Fruit fly (Drosophila melanogaster): Measurements from ENCODE around the gene Samuel.
A peak's percentile ranks its signal among the peaks of the same experiment; 100 is the strongest.

Samuel gene

DNA sequence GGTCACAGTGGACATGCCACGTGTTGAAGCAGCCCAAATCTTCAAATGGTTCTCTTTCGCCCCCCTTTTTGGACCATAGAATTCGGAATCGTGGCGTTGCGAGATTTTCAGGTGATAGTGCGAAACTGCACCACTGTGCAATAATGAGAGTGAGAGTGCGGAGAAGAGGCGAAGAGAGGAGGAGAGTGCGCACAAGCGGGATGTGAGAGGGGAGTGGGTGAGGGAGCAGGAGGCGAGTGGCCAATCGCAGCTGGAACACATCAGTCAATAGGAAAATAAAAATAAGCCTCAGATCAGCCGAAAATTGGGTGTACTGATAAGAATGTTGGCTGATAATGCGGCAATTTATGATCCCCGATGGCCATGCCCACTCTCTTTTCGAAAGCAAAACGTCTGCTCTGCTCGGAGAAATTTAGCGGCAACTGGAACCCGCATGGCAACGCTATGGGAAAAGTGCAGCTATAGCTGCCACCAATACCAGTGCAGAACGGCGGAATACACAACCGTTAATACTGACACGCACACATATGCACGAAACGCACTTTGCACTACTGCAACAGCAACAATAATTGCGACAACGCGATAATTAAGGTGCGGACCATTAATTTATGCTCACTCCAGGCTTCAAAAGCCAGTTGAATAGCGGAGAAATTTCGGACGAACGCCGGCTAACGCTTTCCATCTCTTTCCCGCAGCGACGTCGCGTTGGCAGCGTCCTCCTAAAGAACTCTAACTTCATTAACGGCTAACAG, 99.4 kb downstream of the Samuel start (continued):
- no peak for TF ChIP-seq CG17802 (tag; optimal IDR thresholded peaks at IDR 0.05)
- TF ChIP-seq pita (GFP tag; optimal IDR thresholded peaks at IDR 0.05), result no peak
- TF ChIP-seq hkb (optimal IDR thresholded peaks at IDR 0.05), result no peak
- no peak for TF ChIP-seq hkb (GFP tag; IDR thresholded peaks at IDR 0.05)
- no peak for TF ChIP-seq fd64A (GFP tag; optimal IDR thresholded peaks at IDR 0.05)
- peak; percentile 1 for TF ChIP-seq CG13424 (tag; optimal IDR thresholded peaks at IDR 0.05)
- no peak for TF ChIP-seq Bdp1 (GFP tag; optimal IDR thresholded peaks at IDR 0.05)
- TF ChIP-seq Rfx (GFP tag; IDR thresholded peaks at IDR 0.05), result no peak; the same call in 1 of the 2 replicates
- 0 out of 2 replicates have a peak, but pooled peaks have one; percentile 12 for TF ChIP-seq nerfin-2 (GFP tag; IDR thresholded peaks at IDR 0.05; ENCODE audit: partially characterized antibody)
- no peak for TF ChIP-seq Opbp (GFP tag; IDR thresholded peaks at IDR 0.05; ENCODE audit: partially characterized antibody)
- no peak for TF ChIP-seq odd (GFP tag; optimal IDR thresholded peaks at IDR 0.05)
- TF ChIP-seq Bgb (GFP tag; IDR thresholded peaks at IDR 0.05; ENCODE audit: partially characterized antibody), result peak; percentile 37; the same call in 1 of the 2 replicates
- no peak for TF ChIP-seq CG7556 (GFP tag; optimal IDR thresholded peaks at IDR 0.05)
- peak; percentile 83 for TF ChIP-seq sens (GFP tag)
- no peak for TF ChIP-seq CG17568 (GFP tag; optimal IDR thresholded peaks at IDR 0.05)
- TF ChIP-seq CG30403 (GFP tag; optimal IDR thresholded peaks at IDR 0.05), result no peak
- peak; percentile 63 for TF ChIP-seq CG9727 (GFP tag; optimal IDR thresholded peaks at IDR 0.05)
- TF ChIP-seq so (GFP tag; IDR thresholded peaks at IDR 0.05), result no peak
- no peak for TF ChIP-seq CG18764 (GFP tag; optimal IDR thresholded peaks at IDR 0.05)
- peak; percentile 5 for TF ChIP-seq CG15514 (GFP tag; optimal IDR thresholded peaks at IDR 0.05)
- no peak for TF ChIP-seq CG32767 (GFP tag; IDR thresholded peaks at IDR 0.05)
- peak; percentile 15 for TF ChIP-seq CG34376 (GFP tag; optimal IDR thresholded peaks at IDR 0.05)
- peak; percentile 24 for TF ChIP-seq mam (GFP tag; optimal IDR thresholded peaks at IDR 0.05)
- no peak for TF ChIP-seq bcd (GFP tag; optimal IDR thresholded peaks at IDR 0.05)
- no peak for TF ChIP-seq CG5245 (GFP tag; optimal IDR thresholded peaks at IDR 0.05)
- no peak for TF ChIP-seq CG6654 (GFP tag; optimal IDR thresholded peaks at IDR 0.05)
- peak; percentile 40 for TF ChIP-seq exex (tag; optimal IDR thresholded peaks at IDR 0.05)
- no peak for TF ChIP-seq slou (GFP tag; optimal IDR thresholded peaks at IDR 0.05)
- peak; percentile 47 for TF ChIP-seq CG10543 (GFP tag; optimal IDR thresholded peaks at IDR 0.05)
- TF ChIP-seq cwo (GFP tag; optimal IDR thresholded peaks at IDR 0.05), result no peak
- no peak for TF ChIP-seq sima (GFP tag; optimal IDR thresholded peaks at IDR 0.05)
- TF ChIP-seq unc-4 (GFP tag; IDR thresholded peaks at IDR 0.05; ENCODE audit: partially characterized antibody), result 0 out of 2 replicates have a peak, but pooled peaks have one; percentile 10
- TF ChIP-seq CG8359 (GFP tag; optimal IDR thresholded peaks at IDR 0.05; ENCODE audit: borderline replicate concordance), result no peak
- TF ChIP-seq ranshi (GFP tag; IDR thresholded peaks at IDR 0.05), result no peak
- no peak for TF ChIP-seq fru (optimal IDR thresholded peaks at IDR 0.05)
- TF ChIP-seq ATbp (GFP tag; optimal IDR thresholded peaks at IDR 0.05), result no peak
- no peak for TF ChIP-seq CoRest (tag; optimal IDR thresholded peaks at IDR 0.05)
- TF ChIP-seq CG7987 (GFP tag; optimal IDR thresholded peaks at IDR 0.05), result peak; percentile 65
- TF ChIP-seq phol (tag; optimal IDR thresholded peaks at IDR 0.05), result no peak
- peak; percentile 13 for TF ChIP-seq ERR (GFP tag; optimal IDR thresholded peaks at IDR 0.05)
- no peak for TF ChIP-seq eve (GFP tag; optimal IDR thresholded peaks at IDR 0.05)
- no peak for TF ChIP-seq sisA (GFP tag; IDR thresholded peaks at IDR 0.05)
- no peak for TF ChIP-seq ato (GFP tag; IDR thresholded peaks at IDR 0.05; ENCODE audit: partially characterized antibody)
- TF ChIP-seq CG12769 (tag; optimal IDR thresholded peaks at IDR 0.05), result peak; percentile 8
- no peak for TF ChIP-seq Gsc (GFP tag; IDR thresholded peaks at IDR 0.05)
- TF ChIP-seq wek (GFP tag; optimal IDR thresholded peaks at IDR 0.05), result no peak
- no peak for TF ChIP-seq Kr (GFP tag; optimal IDR thresholded peaks at IDR 0.05)
- no peak for TF ChIP-seq Dip3 (GFP tag; optimal IDR thresholded peaks at IDR 0.05)
- TF ChIP-seq CG4707 (GFP tag; optimal IDR thresholded peaks at IDR 0.05), result peak; percentile 96

Measured in whole organism, embryonic.